Worm (Caenorhabditis elegans): ENCODE data around the gene C05E11.2.

- TF ChIP-seq let-607 (tag; optimal IDR thresholded peaks at IDR 0.05), result no peak
- TF ChIP-seq lag-1 (GFP tag; IDR thresholded peaks at IDR 0.05), result no peak
- TF ChIP-seq ama-1 (optimal IDR thresholded peaks at IDR 0.05), result no peak
- no peak for TF ChIP-seq ama-1 (GFP tag; optimal IDR thresholded peaks at IDR 0.05)
- no peak for TF ChIP-seq somi-1 (GFP tag; optimal IDR thresholded peaks at IDR 0.05)
- TF ChIP-seq ceh-91 (GFP tag; IDR thresholded peaks at IDR 0.05), result no peak
- TF ChIP-seq unc-62 (GFP tag; optimal IDR thresholded peaks at IDR 0.05), result no peak
- TF ChIP-seq egl-44 (GFP tag; IDR thresholded peaks at IDR 0.05), result no peak
- no peak for TF ChIP-seq F57A8.1 (GFP tag; optimal IDR thresholded peaks at IDR 0.05)
- no peak for TF ChIP-seq snpc-1.3 (tag; optimal IDR thresholded peaks at IDR 0.05; ENCODE audit: insufficient read depth)
- TF ChIP-seq Y79H2A.3 (GFP tag; conservative IDR thresholded peaks at IDR 0.05), result no peak
Observed at ce11 chrX:4597419-4597818, 10.7 kb downstream of the C05E11.2 start.
